Worm (Caenorhabditis elegans) whole organism, mixed stage, embryonic: Measurements from ENCODE around the gene R05A10.4.

Source experiments
- M03D4.4 ChIP-seq: sonication (generic microtip); optimal IDR thresholded peaks from 2 replicates; lab custom pipeline; 2017; ENCODE audit warnings: mild to moderate bottlenecking, missing genetic modification characterization, missing compliant biosample characterization
- bed-3 ChIP-seq: fragments of 200-800 bp; sonication (Bioruptor generic); optimal IDR thresholded peaks from 3 replicates; lab custom pipeline; 2018; ENCODE audit warnings: mild to moderate bottlenecking, missing genetic modification characterization, moderate library complexity, missing compliant biosample characterization
- blmp-1 ChIP-seq: fragments of 150-350 bp; optimal IDR thresholded peaks from 2 replicates; lab custom pipeline; 2014; ENCODE audit warnings: missing biosample characterization, missing genetic modification characterization
- ceh-83 ChIP-seq: fragments of 200-800 bp; sonication (Bioruptor generic); optimal IDR thresholded peaks from 2 replicates; lab custom pipeline; 2018; ENCODE audit warnings: mild to moderate bottlenecking, missing genetic modification characterization, missing compliant biosample characterization
- ces-1 ChIP-seq: fragments of 150-350 bp; optimal IDR thresholded peaks from 2 replicates; lab custom pipeline; 2014; ENCODE audit warnings: missing biosample characterization, missing genetic modification reagents, missing genetic modification characterization
- drap-1 ChIP-seq: fragments of 200-800 bp; sonication (Bioruptor generic); optimal IDR thresholded peaks from 3 replicates; lab custom pipeline; 2018; ENCODE audit warnings: mild to moderate bottlenecking, missing genetic modification characterization, missing compliant biosample characterization
- elt-1 ChIP-seq: sonication (generic microtip); optimal IDR thresholded peaks from 2 replicates; lab custom pipeline; 2017; ENCODE audit warnings: missing genetic modification characterization, mild to moderate bottlenecking, missing compliant biosample characterization, antibody characterized with exemption, moderate library complexity, borderline replicate concordance; ENCODE audit not compliant: insufficient read depth
- flh-1 ChIP-seq: fragments of 200-800 bp; sonication (Bioruptor generic); optimal IDR thresholded peaks from 2 replicates; lab custom pipeline; 2018; ENCODE audit warnings: mild to moderate bottlenecking, missing genetic modification characterization, moderate library complexity, missing compliant biosample characterization
- ham-2 ChIP-seq: fragments of 200-800 bp; sonication (Bioruptor generic); optimal IDR thresholded peaks from 2 replicates; lab custom pipeline; 2018; ENCODE audit warnings: mild to moderate bottlenecking, missing genetic modification characterization, missing compliant biosample characterization
- hlh-1 ChIP-seq: fragments of 150-350 bp; optimal IDR thresholded peaks from 2 replicates; lab custom pipeline; 2014; ENCODE audit warnings: missing biosample characterization, missing genetic modification reagents, missing genetic modification characterization
- lin-32 ChIP-seq: fragments of 200-800 bp; sonication (Bioruptor generic); optimal IDR thresholded peaks from 2 replicates; lab custom pipeline; 2018; ENCODE audit warnings: mild to moderate bottlenecking, missing genetic modification characterization, missing compliant biosample characterization
- lsy-2 ChIP-seq: fragments of 150-350 bp; optimal IDR thresholded peaks from 2 replicates; lab custom pipeline; 2014; ENCODE audit warnings: missing biosample characterization, missing genetic modification characterization
- mab-5 ChIP-seq: fragments of 150-350 bp; optimal IDR thresholded peaks from 2 replicates; lab custom pipeline; 2014; ENCODE audit warnings: missing biosample characterization, missing genetic modification characterization
- mep-1 ChIP-seq: fragments of 150-350 bp; optimal IDR thresholded peaks from 2 replicates; lab custom pipeline; 2017; ENCODE audit warnings: missing biosample characterization, missing genetic modification reagents, missing genetic modification characterization, inconsistent platforms
- mls-2 ChIP-seq: sonication (generic microtip); optimal IDR thresholded peaks from 2 replicates; lab custom pipeline; 2016; ENCODE audit warnings: mild to moderate bottlenecking, missing genetic modification characterization, moderate library complexity, missing compliant biosample characterization
- nhr-12 ChIP-seq: fragments of 150-350 bp; optimal IDR thresholded peaks from 2 replicates; lab custom pipeline; 2014; ENCODE audit warnings: missing biosample characterization, missing genetic modification characterization
- nhr-2 ChIP-seq: fragments of 150-350 bp; optimal IDR thresholded peaks from 2 replicates; lab custom pipeline; 2014; ENCODE audit warnings: missing biosample characterization, missing genetic modification characterization
- nhr-28 ChIP-seq: fragments of 150-350 bp; optimal IDR thresholded peaks from 2 replicates; lab custom pipeline; 2014; ENCODE audit warnings: missing biosample characterization, missing genetic modification characterization
- pha-4 ChIP-seq: fragments of 150-350 bp; optimal IDR thresholded peaks from 2 replicates; lab custom pipeline; 2018; ENCODE audit warnings: missing biosample characterization, missing genetic modification reagents, missing genetic modification characterization
- sem-2 ChIP-seq: fragments of 200-800 bp; sonication (Bioruptor generic); optimal IDR thresholded peaks from 2 replicates; lab custom pipeline; 2018; ENCODE audit warnings: mild to moderate bottlenecking, missing genetic modification characterization, missing compliant biosample characterization
- snpc-4 ChIP-seq: fragments of 150-350 bp; optimal IDR thresholded peaks from 2 replicates; lab custom pipeline; 2014; ENCODE audit warnings: missing biosample characterization, missing genetic modification characterization
- sptf-1 ChIP-seq: sonication (generic microtip); optimal IDR thresholded peaks from 2 replicates; lab custom pipeline; 2017; ENCODE audit warnings: mild to moderate bottlenecking, missing genetic modification characterization, moderate library complexity, missing compliant biosample characterization
- tbx-8 ChIP-seq: fragments of 200-800 bp; sonication (Bioruptor generic); optimal IDR thresholded peaks from 2 replicates; lab custom pipeline; 2018; ENCODE audit warnings: mild to moderate bottlenecking, missing genetic modification characterization, moderate library complexity, missing compliant biosample characterization
- unc-120 ChIP-seq: sonication (generic microtip); optimal IDR thresholded peaks from 2 replicates; lab custom pipeline; 2017; ENCODE audit warnings: missing genetic modification characterization, missing compliant biosample characterization; ENCODE audit not compliant: poor library complexity, severe bottlenecking
- unc-62 ChIP-seq: fragments of 150-350 bp; optimal IDR thresholded peaks from 2 replicates; lab custom pipeline; 2014; ENCODE audit warnings: missing biosample characterization, missing genetic modification reagents, missing genetic modification characterization
- zip-8 ChIP-seq: fragments of 150-350 bp; optimal IDR thresholded peaks from 2 replicates; lab custom pipeline; 2014; ENCODE audit warnings: missing biosample characterization, missing genetic modification characterization
- ztf-11 ChIP-seq: fragments of 150-350 bp; optimal IDR thresholded peaks from 2 replicates; lab custom pipeline; 2014; ENCODE audit warnings: missing biosample characterization, missing genetic modification characterization

R05A10.4 gene

ce11 chrIV:14172181-14172580 lies at the start of gene R05A10.4:
Gene R05A10.4, plus strand, starts transcription at chrIV:14172481.
- TF ChIP-seq ztf-11 (tag; lab: Kevin White, UChicago), result no peak
- TF ChIP-seq ces-1 (GFP tag; lab: Kevin White, UChicago), result no peak
- no peak for TF ChIP-seq nhr-12

- TF ChIP-seq ceh-83, result no peak
- no peak for TF ChIP-seq mep-1 (tag; lab: Kevin White, UChicago)
- TF ChIP-seq flh-1, result no peak
- no peak for TF ChIP-seq bed-3 (GFP tag; lab: Kevin White, UChicago)
- no peak for TF ChIP-seq elt-1
- TF ChIP-seq blmp-1 (tag; lab: Kevin White, UChicago), result no peak
- TF ChIP-seq lin-32 (GFP tag; lab: Kevin White, UChicago), result no peak
- TF ChIP-seq ces-1 (GFP tag; lab: Kevin White, UChicago), result no peak
- no peak for TF ChIP-seq nhr-2 (tag; lab: Kevin White, UChicago)
- no peak for TF ChIP-seq sptf-1 (tag; lab: Kevin White, UChicago)
- no peak for TF ChIP-seq mab-5 (tag; lab: Kevin White, UChicago)
- TF ChIP-seq nhr-28 (tag; lab: Kevin White, UChicago), result no peak
- TF ChIP-seq nhr-12, result no peak
- no peak for TF ChIP-seq lsy-2 (tag; lab: Kevin White, UChicago)
- TF ChIP-seq ham-2 (GFP tag; lab: Kevin White, UChicago), result no peak
- TF ChIP-seq unc-120 (tag; lab: Kevin White, UChicago), result no peak
Observed at ce11 chrIV:14123956-14124355, 48.3 kb upstream of the R05A10.4 start, which contains the start of gene nkcc-1. Gene nkcc-1, minus strand, starts transcription at chrIV:14124056.

DNA sequence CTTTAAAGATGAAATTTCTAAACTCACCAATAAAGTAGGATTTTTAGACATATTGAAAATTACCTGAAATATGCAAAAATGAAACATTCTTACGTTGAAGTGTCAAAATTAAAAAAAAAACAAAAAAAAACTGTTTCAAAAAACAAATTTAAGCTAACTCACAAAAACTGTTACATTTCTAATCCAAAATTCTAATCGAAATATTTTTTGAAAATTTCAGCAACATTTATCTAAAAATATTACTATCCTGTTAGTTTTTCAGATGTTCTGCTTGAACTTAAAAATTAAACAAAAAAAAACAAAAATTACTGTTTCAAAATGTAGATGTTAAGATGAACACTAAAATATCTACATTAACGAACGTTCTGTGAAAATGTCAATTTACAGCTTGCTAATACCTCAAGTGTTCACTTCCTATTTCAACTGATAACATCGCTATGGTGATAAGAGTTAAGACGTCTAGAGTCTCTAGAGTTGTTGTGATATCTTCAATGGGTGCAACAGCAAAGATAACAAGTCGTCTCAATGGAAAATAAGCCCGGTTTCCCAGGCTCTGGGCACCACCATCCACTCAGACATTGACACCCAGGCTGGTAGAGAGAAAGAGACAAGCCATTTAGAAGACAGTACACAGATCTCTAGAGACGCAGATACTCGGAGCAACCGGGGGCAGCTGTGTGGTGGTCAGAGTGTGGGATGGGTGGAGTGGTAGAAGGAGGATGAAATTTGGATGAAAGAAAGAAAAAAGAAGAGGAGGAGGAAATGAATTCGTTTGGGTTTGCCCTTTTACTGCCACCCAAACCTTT lies 44.3 kb upstream of the R05A10.4 start, which contains the start of gene H12I19.115:
H12I19.115 (minus strand) TSS at position 51 of the 806 bp plus-strand sequence.
- TF ChIP-seq tbx-8 (no peak), M03D4.4 (tag; lab: Kevin White, UChicago) (no peak), ces-1 (GFP tag; lab: Kevin White, UChicago) (peak; percentile 57), nhr-28 (tag; lab: Kevin White, UChicago) (no peak), mab-5 (tag; lab: Kevin White, UChicago) (no peak), hlh-1 (tag; lab: Kevin White, UChicago) (peak; percentile 94), blmp-1 (tag; lab: Kevin White, UChicago) (no peak), flh-1 (no peak), nhr-2 (tag; lab: Kevin White, UChicago) (no peak), lin-32 (GFP tag; lab: Kevin White, UChicago) (peak; percentile 28), unc-62 (GFP tag; lab: Kevin White, UChicago) (peak; percentile 13), sptf-1 (tag; lab: Kevin White, UChicago) (no peak), nhr-12 (no peak), pha-4 (tag; lab: Kevin White, UChicago) (no peak), ceh-83 (peak; percentile 16)

DNA sequence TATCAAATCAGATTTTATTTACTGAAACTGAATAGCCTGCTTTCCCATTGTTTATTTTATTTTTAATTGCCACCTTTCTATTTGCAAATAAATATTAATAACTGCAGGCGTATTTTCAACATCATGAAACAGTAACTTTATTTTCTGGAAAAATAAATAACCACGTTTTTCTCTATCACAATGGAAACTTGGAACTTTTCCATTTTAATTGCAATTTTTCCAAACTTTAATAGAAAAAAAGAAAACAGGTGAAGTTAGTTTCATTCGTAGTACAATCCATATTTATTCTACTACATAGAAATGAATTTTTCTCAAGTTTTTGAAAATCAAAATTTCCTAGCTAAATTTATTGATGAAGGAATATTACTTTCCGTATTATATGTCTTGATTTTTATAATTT lies 43.2 kb upstream of the R05A10.4 start, which contains the start of gene srz-42:
srz-42 (plus strand) TSS at position 301 of the 400 bp plus-strand sequence.
- TF ChIP-seq mep-1 (tag; lab: Kevin White, UChicago) (no peak), M03D4.4 (tag; lab: Kevin White, UChicago) (no peak), nhr-2 (tag; lab: Kevin White, UChicago) (no peak), elt-1 (no peak), sptf-1 (tag; lab: Kevin White, UChicago) (no peak), bed-3 (GFP tag; lab: Kevin White, UChicago) (no peak), lsy-2 (tag; lab: Kevin White, UChicago) (no peak), ceh-83 (no peak)
- TF ChIP-seq, all 35 proteins: peak for 0

DNA sequence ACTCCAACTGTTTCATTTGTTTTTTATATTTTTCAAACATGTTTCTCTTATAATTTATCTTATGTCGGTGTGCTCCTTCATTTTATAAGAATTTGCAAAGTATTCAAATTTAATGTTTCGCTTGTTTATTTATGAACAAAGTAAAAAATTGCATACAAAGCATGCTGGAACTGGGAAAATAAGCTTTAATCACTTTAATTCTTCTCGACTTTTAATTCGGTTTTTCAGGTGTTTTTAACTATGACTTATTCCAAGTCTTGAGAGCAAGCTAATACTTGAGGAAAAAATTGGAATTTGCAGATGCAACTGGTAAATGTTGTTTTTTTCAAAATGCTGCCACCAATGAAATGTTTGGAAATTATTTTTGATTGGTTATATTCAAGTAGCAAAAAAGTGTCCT lies 40.5 kb upstream of the R05A10.4 start, which contains the start of gene srz-59:
srz-59 (plus strand) TSS at position 301 of the 400 bp plus-strand sequence.
- TF ChIP-seq zip-8 (tag; lab: Kevin White, UChicago), result no peak
- no peak for TF ChIP-seq nhr-2 (tag; lab: Kevin White, UChicago)
- no peak for TF ChIP-seq mls-2 (tag; lab: Kevin White, UChicago)
- no peak for TF ChIP-seq nhr-28 (tag; lab: Kevin White, UChicago)
- TF ChIP-seq snpc-4 (tag; lab: Kevin White, UChicago), result no peak
- TF ChIP-seq pha-4 (tag; lab: Kevin White, UChicago), result no peak
- TF ChIP-seq drap-1 (GFP tag; lab: Kevin White, UChicago), result no peak
- TF ChIP-seq tbx-8, result no peak
- TF ChIP-seq bed-3 (GFP tag; lab: Kevin White, UChicago), result no peak
- no peak for TF ChIP-seq flh-1
- TF ChIP-seq unc-120 (tag; lab: Kevin White, UChicago), result no peak
- TF ChIP-seq ceh-83, result no peak
- TF ChIP-seq sem-2, result no peak
